Fruit fly (Drosophila melanogaster) whole organism, wandering third instar larva: ENCODE data around the gene CG32079.

ENCODE experiments used
- Abd-B ChIP-seq: fragments of >200 bp; optimal IDR thresholded peaks from 2 replicates; lab custom pipeline; 2017; ENCODE audit warnings: missing biosample characterization, missing genetic modification characterization
- CG32264 ChIP-seq: fragments of 200-800 bp; sonication (Bioruptor generic); optimal IDR thresholded peaks from 2 replicates; lab custom pipeline; 2016; ENCODE audit warnings: missing biosample characterization, missing genetic modification characterization
- CG9705 ChIP-seq: fragments of 200-800 bp; sonication (Bioruptor generic); optimal IDR thresholded peaks from 2 replicates; lab custom pipeline; 2018; ENCODE audit warnings: missing biosample characterization, mild to moderate bottlenecking, missing genetic modification characterization
- CrebA ChIP-seq: fragments of 200-800 bp; sonication (Bioruptor generic); optimal IDR thresholded peaks from 2 replicates; lab custom pipeline; 2016; ENCODE audit warnings: missing biosample characterization, mild to moderate bottlenecking, missing genetic modification characterization, borderline replicate concordance
- Dfd ChIP-seq: fragments of >200 bp; optimal IDR thresholded peaks from 2 replicates; lab custom pipeline; 2017; ENCODE audit warnings: missing biosample characterization, missing genetic modification characterization
- Dif ChIP-seq: fragments of 200-275, 200-300 bp; sonication (Bioruptor generic); optimal IDR thresholded peaks from 2 replicates; lab custom pipeline; 2018; ENCODE audit warnings: missing biosample characterization, missing genetic modification characterization; ENCODE audit not compliant: partially characterized antibody
- GATAd ChIP-seq: sonication (Bioruptor generic); optimal IDR thresholded peaks from 2 replicates; lab custom pipeline; 2016; ENCODE audit warnings: missing biosample characterization, missing genetic modification characterization
- HLH106 ChIP-seq: fragments of 200-800 bp; optimal IDR thresholded peaks from 3 replicates; lab custom pipeline; 2019; ENCODE audit warnings: missing biosample characterization, mild to moderate bottlenecking, missing genetic modification characterization, moderate library complexity
- Hnf4 ChIP-seq: fragments of 200-800 bp; sonication (Bioruptor generic); optimal IDR thresholded peaks from 2 replicates; lab custom pipeline; 2016; ENCODE audit warnings: missing biosample characterization, mild to moderate bottlenecking, missing genetic modification characterization
- Hr78 ChIP-seq: fragments of >200 bp; optimal IDR thresholded peaks from 2 replicates; lab custom pipeline; 2017; ENCODE audit warnings: missing biosample characterization, missing genetic modification characterization
- Hr83 ChIP-seq: fragments of 200-300 bp; sonication (Bioruptor generic); optimal IDR thresholded peaks from 2 replicates; lab custom pipeline; 2016; ENCODE audit warnings: missing biosample characterization, mild to moderate bottlenecking, missing genetic modification characterization, moderate library complexity; ENCODE audit not compliant: poor library complexity, severe bottlenecking
- Jra ChIP-seq: sonication (Bioruptor generic); optimal IDR thresholded peaks from 2 replicates; lab custom pipeline; 2016; ENCODE audit warnings: missing biosample characterization, missing genetic modification characterization
- Mio ChIP-seq: sonication (Bioruptor generic); optimal IDR thresholded peaks from 2 replicates; lab custom pipeline; 2016; ENCODE audit warnings: missing biosample characterization, missing genetic modification characterization
- Myc ChIP-seq: fragments of >200 bp; optimal IDR thresholded peaks from 2 replicates; lab custom pipeline; 2017
- N ChIP-seq: fragments of >200 bp; optimal IDR thresholded peaks from 2 replicates; lab custom pipeline; 2018; ENCODE audit warnings: missing biosample characterization, missing external identifiers, missing genetic modification characterization
- OdsH ChIP-seq: fragments of 200-800 bp; sonication (Bioruptor generic); optimal IDR thresholded peaks from 2 replicates; lab custom pipeline; 2016; ENCODE audit warnings: missing biosample characterization, mild to moderate bottlenecking, missing genetic modification characterization
- Rel ChIP-seq, 2 experiments: fragments of 200-800 bp; sonication (Bioruptor generic) in 1 of 2; optimal IDR thresholded peaks; 2 replicates in 1 of 2; 3 replicates in 1 of 2; lab custom pipeline; 2016 to 2019; ENCODE audit warnings: mild to moderate bottlenecking in 2 of 2, missing biosample characterization in 2 of 2, missing genetic modification characterization in 2 of 2, moderate library complexity in 1 of 2
- Sp1 ChIP-seq: fragments of 200-800 bp; sonication (Bioruptor generic); optimal IDR thresholded peaks from 3 replicates; lab custom pipeline; 2019; ENCODE audit warnings: missing biosample characterization, mild to moderate bottlenecking, missing genetic modification characterization, moderate library complexity
- Vsx2 ChIP-seq: fragments of 200-300, 225-300 bp; sonication (Bioruptor generic); optimal IDR thresholded peaks from 2 replicates; lab custom pipeline; 2018; ENCODE audit warnings: missing biosample characterization, missing genetic modification characterization; ENCODE audit not compliant: partially characterized antibody
- br ChIP-seq: fragments of 200-800 bp; sonication (Bioruptor generic); optimal IDR thresholded peaks from 2 replicates; lab custom pipeline; 2016; ENCODE audit warnings: missing biosample characterization, missing genetic modification characterization
- brk ChIP-seq: fragments of 200-800 bp; sonication (Bioruptor generic); optimal IDR thresholded peaks from 2 replicates; lab custom pipeline; 2016; ENCODE audit warnings: missing biosample characterization, mild to moderate bottlenecking, missing genetic modification characterization
- dl ChIP-seq, 2 experiments: fragments of 175-275, 200-275 bp in 1 of 2; fragments of 200-275 bp in 1 of 2; sonication (Bioruptor generic); optimal IDR thresholded peaks; lab custom pipeline; 2018; ENCODE audit warnings: mild to moderate bottlenecking in 2 of 2, missing biosample characterization in 2 of 2, missing genetic modification characterization in 2 of 2, moderate library complexity in 2 of 2; ENCODE audit not compliant: partially characterized antibody in 2 of 2, insufficient read depth in 1 of 2
- dmrt93B ChIP-seq: fragments of 200-800 bp; sonication (Bioruptor generic); optimal IDR thresholded peaks from 2 replicates; lab custom pipeline; 2018; ENCODE audit warnings: missing biosample characterization, mild to moderate bottlenecking, missing genetic modification characterization
- dsf ChIP-seq: sonication (Bioruptor generic); optimal IDR thresholded peaks from 2 replicates; lab custom pipeline; 2016; ENCODE audit warnings: missing biosample characterization, missing genetic modification characterization, borderline replicate concordance
- ey ChIP-seq: fragments of 200-800 bp; sonication (Bioruptor generic); optimal IDR thresholded peaks from 2 replicates; lab custom pipeline; 2016; ENCODE audit warnings: missing biosample characterization, missing genetic modification characterization
- foxo ChIP-seq, 2 experiments: fragments of 200-800 bp; sonication (Bioruptor generic); optimal IDR thresholded peaks; 2 replicates in 1 of 2; 3 replicates in 1 of 2; lab custom pipeline; 2016 to 2017; ENCODE audit warnings: missing biosample characterization in 2 of 2, missing genetic modification characterization in 2 of 2
- fru ChIP-seq: fragments of 200-800 bp; sonication (Bioruptor generic); optimal IDR thresholded peaks from 3 replicates; lab custom pipeline; 2016; ENCODE audit warnings: missing biosample characterization, mild to moderate bottlenecking, missing genetic modification characterization
- h ChIP-seq: fragments of 200-800 bp; sonication (Bioruptor generic); optimal IDR thresholded peaks from 3 replicates; lab custom pipeline; 2016; ENCODE audit warnings: missing biosample characterization, mild to moderate bottlenecking, missing genetic modification characterization
- jim ChIP-seq: fragments of 175-275, 200-325 bp; sonication (Bioruptor generic); optimal IDR thresholded peaks from 2 replicates; lab custom pipeline; 2016; ENCODE audit warnings: missing biosample characterization, mild to moderate bottlenecking, missing genetic modification characterization
- lola ChIP-seq: fragments of >200 bp; optimal IDR thresholded peaks from 2 replicates; lab custom pipeline; 2017; ENCODE audit warnings: missing biosample characterization, missing genetic modification characterization
- pan ChIP-seq: fragments of >200 bp; optimal IDR thresholded peaks from 2 replicates; lab custom pipeline; 2017
- psq ChIP-seq: fragments of 200-800 bp; sonication (Bioruptor generic); optimal IDR thresholded peaks from 3 replicates; lab custom pipeline; 2017; ENCODE audit warnings: missing biosample characterization, mild to moderate bottlenecking, missing genetic modification characterization, moderate library complexity
- rgr ChIP-seq: fragments of 200-800 bp; sonication (Bioruptor generic); optimal IDR thresholded peaks from 3 replicates; lab custom pipeline; 2016; ENCODE audit warnings: missing biosample characterization, mild to moderate bottlenecking, missing genetic modification characterization
- sage ChIP-seq: fragments of 200-800 bp; sonication (Bioruptor generic); optimal IDR thresholded peaks from 2 replicates; lab custom pipeline; 2016; ENCODE audit warnings: missing biosample characterization, mild to moderate bottlenecking, missing genetic modification characterization
- sv ChIP-seq: fragments of 200-800 bp; sonication (Bioruptor generic); optimal IDR thresholded peaks from 3 replicates; lab custom pipeline; 2016; ENCODE audit warnings: missing biosample characterization, missing genetic modification characterization
- tai ChIP-seq: sonication (Bioruptor generic); optimal IDR thresholded peaks from 2 replicates; lab custom pipeline; 2016; ENCODE audit warnings: missing biosample characterization, missing genetic modification characterization
- usp ChIP-seq: fragments of >200 bp; optimal IDR thresholded peaks from 2 replicates; lab custom pipeline; 2017; ENCODE audit warnings: missing biosample characterization, missing genetic modification characterization
- woc ChIP-seq: sonication (Bioruptor generic); optimal IDR thresholded peaks from 2 replicates; lab custom pipeline; 2016; ENCODE audit warnings: missing biosample characterization, mild to moderate bottlenecking, missing genetic modification characterization

Gene CG32079

dm6 chr3L:11025261-11025660, at the start of gene CG32079:
Gene CG32079, plus strand, starts transcription at chr3L:11025561.
- no peak for TF ChIP-seq Hr78 (GFP tag; lab: Kevin White, UChicago)
- TF ChIP-seq Jra, result no peak
- TF ChIP-seq sv, result no peak
- TF ChIP-seq psq (GFP tag; lab: Kevin White, UChicago), result no peak
- no peak for TF ChIP-seq dmrt93B (GFP tag; lab: Kevin White, UChicago)
- no peak for TF ChIP-seq pan (lab: Kevin White, UChicago)
- no peak for TF ChIP-seq CG32264 (GFP tag; lab: Kevin White, UChicago)
- no peak for TF ChIP-seq sage (GFP tag; lab: Kevin White, UChicago)
- TF ChIP-seq CrebA, result no peak
- TF ChIP-seq Hnf4, result no peak

- TF ChIP-seq Dfd (no peak), ey (peak; percentile 89), Hr78 (GFP tag; lab: Kevin White, UChicago) (no peak), CG32264 (GFP tag; lab: Kevin White, UChicago) (no peak), usp (no peak), Abd-B (GFP tag; lab: Kevin White, UChicago) (no peak), woc (GFP tag; lab: Kevin White, UChicago) (peak; percentile 75), Rel (GFP tag; optimal IDR thresholded peaks at IDR 0.05; lab: Kevin White, UChicago) (no peak), Rel (tag; optimal IDR thresholded peaks at IDR 0.05; lab: Kevin White, UChicago) (peak; percentile 74), Hr83 (GFP tag; lab: Kevin White, UChicago) (no peak), CrebA (peak; percentile 12), dl (GFP tag; optimal IDR thresholded peaks at IDR 0.05; lab: Kevin White, UChicago; ENCODE audit: insufficient read depth in 1 of 2, partially characterized antibody in 2 of 2) (no peak), rgr (GFP tag; lab: Kevin White, UChicago) (peak; percentile 85), jim (GFP tag; lab: Kevin White, UChicago) (no peak), Myc (no peak), CG9705 (GFP tag; lab: Kevin White, UChicago) (peak; percentile 91), brk (GFP tag; lab: Kevin White, UChicago) (peak; percentile 69), sage (GFP tag; lab: Kevin White, UChicago) (peak; percentile 70), br (GFP tag; lab: Kevin White, UChicago) (peak; percentile 83), lola (GFP tag; lab: Kevin White, UChicago) (no peak), GATAd (GFP tag; lab: Kevin White, UChicago) (no peak), HLH106 (peak; percentile 96), foxo (GFP tag; optimal IDR thresholded peaks at IDR 0.05; lab: Kevin White, UChicago) (peak in 1 of 2 experiments; percentile 91), tai (GFP tag; lab: Kevin White, UChicago) (peak; percentile 72), sv (no peak), Sp1 (GFP tag; lab: Kevin White, UChicago) (peak; percentile 95), N (no peak), dsf (GFP tag; lab: Kevin White, UChicago) (peak; percentile 53), h (peak; percentile 92), Hnf4 (peak; percentile 65), pan (lab: Kevin White, UChicago) (no peak), OdsH (GFP tag; lab: Kevin White, UChicago) (peak; percentile 89), dmrt93B (GFP tag; lab: Kevin White, UChicago) (peak; percentile 85), Jra (peak; percentile 41), Dif (GFP tag; lab: Kevin White, UChicago) (no peak), Mio (GFP tag; lab: Kevin White, UChicago) (no peak), Vsx2 (GFP tag; lab: Kevin White, UChicago) (no peak), fru (GFP tag; lab: Kevin White, UChicago) (peak; percentile 89), psq (GFP tag; lab: Kevin White, UChicago) (peak; percentile 90)
These were observed 48.9 kb upstream of the CG32079 start for dm6 chr3L:10976478-10976877.

dm6 chr3L:10977438-10977837, 47.9 kb upstream of the CG32079 start:
- TF ChIP-seq dl (GFP tag; optimal IDR thresholded peaks at IDR 0.05; lab: Kevin White, UChicago; ENCODE audit: insufficient read depth in 1 of 2, partially characterized antibody in 2 of 2), result no peak
- TF ChIP-seq ey, result peak; percentile 75
- TF ChIP-seq foxo (GFP tag; optimal IDR thresholded peaks at IDR 0.05; lab: Kevin White, UChicago), result peak in 1 of 2 experiments; percentile 78
- TF ChIP-seq br (GFP tag; lab: Kevin White, UChicago), result peak; percentile 73
- no peak for TF ChIP-seq CrebA
- no peak for TF ChIP-seq Myc
- TF ChIP-seq HLH106, result peak; percentile 83
- TF ChIP-seq Dfd, result no peak
- no peak for TF ChIP-seq Vsx2 (GFP tag; lab: Kevin White, UChicago)
- no peak for TF ChIP-seq dsf (GFP tag; lab: Kevin White, UChicago)
- TF ChIP-seq jim (GFP tag; lab: Kevin White, UChicago), result no peak
- TF ChIP-seq Mio (GFP tag; lab: Kevin White, UChicago), result no peak
- TF ChIP-seq Hnf4, result peak; percentile 57
- TF ChIP-seq brk (GFP tag; lab: Kevin White, UChicago), result peak; percentile 57
- no peak for TF ChIP-seq tai (GFP tag; lab: Kevin White, UChicago)
- peak; percentile 78 for TF ChIP-seq h
- TF ChIP-seq lola (GFP tag; lab: Kevin White, UChicago), result no peak
- TF ChIP-seq Jra, result peak; percentile 41
- peak; percentile 62 for TF ChIP-seq dmrt93B (GFP tag; lab: Kevin White, UChicago)
- TF ChIP-seq Sp1 (GFP tag; lab: Kevin White, UChicago), result peak; percentile 78
- TF ChIP-seq psq (GFP tag; lab: Kevin White, UChicago), result peak; percentile 74
- TF ChIP-seq OdsH (GFP tag; lab: Kevin White, UChicago), result peak; percentile 72
- no peak for TF ChIP-seq GATAd (GFP tag; lab: Kevin White, UChicago)
- peak; percentile 69 for TF ChIP-seq CG9705 (GFP tag; lab: Kevin White, UChicago)
- TF ChIP-seq woc (GFP tag; lab: Kevin White, UChicago), result peak; percentile 55
- TF ChIP-seq sv, result no peak
- TF ChIP-seq Abd-B (GFP tag; lab: Kevin White, UChicago), result no peak
- no peak for TF ChIP-seq Rel (GFP tag; optimal IDR thresholded peaks at IDR 0.05; lab: Kevin White, UChicago)
- peak; percentile 22 for TF ChIP-seq Rel (tag; optimal IDR thresholded peaks at IDR 0.05; lab: Kevin White, UChicago)
- TF ChIP-seq Dif (GFP tag; lab: Kevin White, UChicago), result no peak
- TF ChIP-seq Hr78 (GFP tag; lab: Kevin White, UChicago), result no peak
- no peak for TF ChIP-seq N
- no peak for TF ChIP-seq CG32264 (GFP tag; lab: Kevin White, UChicago)
- peak; percentile 85 for TF ChIP-seq fru (GFP tag; lab: Kevin White, UChicago)
- TF ChIP-seq rgr (GFP tag; lab: Kevin White, UChicago), result peak; percentile 71
- no peak for TF ChIP-seq usp
